Worm (Caenorhabditis elegans): ENCODE data around the gene dhs-31.
A peak's percentile ranks its signal among the peaks of the same experiment; 100 is the strongest.

dhs-31 gene

ce11 chrIV:9994895-9995394 lies 45.8 kb downstream of the dhs-31 start, which contains the start of gene uba-1 (continued):
- 0 out of 2 replicates have a peak, but pooled peaks have one; percentile 18 for TF ChIP-seq Y105C5A.15 (GFP tag; IDR thresholded peaks at IDR 0.05)
- no peak for TF ChIP-seq lin-29 (GFP tag; IDR thresholded peaks at IDR 0.05)
- TF ChIP-seq ctbp-1 (GFP tag; IDR thresholded peaks at IDR 0.05) = 0 out of 2 replicates have a peak, but pooled peaks have one; percentile 14
- peak; percentile 13 for TF ChIP-seq spr-1 (tag; optimal IDR thresholded peaks at IDR 0.05)
- no peak for TF ChIP-seq ztf-11 (tag; optimal IDR thresholded peaks at IDR 0.05)
- TF ChIP-seq ama-1 (optimal IDR thresholded peaks at IDR 0.05) = peak; percentile 77
- no peak for TF ChIP-seq daf-12 (tag; optimal IDR thresholded peaks at IDR 0.05)
- TF ChIP-seq madf-5 (GFP tag; IDR thresholded peaks at IDR 0.05) = 0 out of 4 replicates have a peak, but pooled peaks of 1 of the 2 experiments have one; percentile 27
- TF ChIP-seq zag-1 (tag; optimal IDR thresholded peaks at IDR 0.05) = no peak
- 0 out of 2 replicates have a peak, but pooled peaks have one; percentile 40 for TF ChIP-seq Y75B8A.6 (GFP tag; IDR thresholded peaks at IDR 0.05)
- peak; percentile 51 for TF ChIP-seq unc-130 (GFP tag; optimal IDR thresholded peaks at IDR 0.05)
- TF ChIP-seq nhr-48 (tag; optimal IDR thresholded peaks at IDR 0.05) = peak; percentile 53
- TF ChIP-seq sdz-12 (GFP tag; optimal IDR thresholded peaks at IDR 0.05) = no peak
- 0 out of 2 replicates have a peak, but pooled peaks have one; percentile 15 for TF ChIP-seq vab-7 (GFP tag; IDR thresholded peaks at IDR 0.05)

ce11 chrIV:9993403-9994132 lies 47.1 kb downstream of the dhs-31 start:
- TF ChIP-seq T20F7.1 (GFP tag; optimal IDR thresholded peaks at IDR 0.05) (peak; percentile 31), mdt-29 (GFP tag; IDR thresholded peaks at IDR 0.05) (no peak), nhr-41 (GFP tag; IDR thresholded peaks at IDR 0.05) (0 out of 2 replicates have a peak, but pooled peaks have one; percentile 6), daf-16 (GFP tag; optimal IDR thresholded peaks at IDR 0.05) (no peak), daf-16 (tag; optimal IDR thresholded peaks at IDR 0.05) (peak; percentile 55), lin-13 (GFP tag; optimal IDR thresholded peaks at IDR 0.05) (peak; percentile 22), snpc-1.2 (GFP tag; IDR thresholded peaks at IDR 0.05) (0 out of 2 replicates have a peak, but pooled peaks have one; percentile 28), lin-38 (GFP tag; IDR thresholded peaks at IDR 0.05) (peak; percentile 36), dve-1 (tag; optimal IDR thresholded peaks at IDR 0.05; ENCODE audit: insufficient read depth) (peak; percentile 13), saeg-2 (GFP tag; IDR thresholded peaks at IDR 0.05) (0 out of 2 replicates have a peak, but pooled peaks have one; percentile 5), nhr-28 (tag; optimal IDR thresholded peaks at IDR 0.05) (peak; percentile 67), aha-1 (tag) (peak; percentile 88), nhr-6 (tag; optimal IDR thresholded peaks at IDR 0.05) (peak; percentile 35), zfp-3 (GFP tag; conservative IDR thresholded peaks at IDR 0.05) (no peak), unc-62 (GFP tag; optimal IDR thresholded peaks at IDR 0.05 in 1 of 2) (peak in 1 of 2 experiments; percentile 6), unc-62 (tag; optimal IDR thresholded peaks at IDR 0.05) (no peak), hmg-1.1 (GFP tag; IDR thresholded peaks at IDR 0.05) (no peak), hlh-11 (tag; optimal IDR thresholded peaks at IDR 0.05) (peak; percentile 26), snpc-4 (tag; optimal IDR thresholded peaks at IDR 0.05) (no peak)

Measured in whole organism, L4 larva.